Worm (Caenorhabditis elegans) whole organism, L2 larva: ENCODE data around the gene znf-706.
A peak's percentile ranks its signal among the peaks of the same experiment; 100 is the strongest.

ENCODE experiments used
- F13H6.1 ChIP-seq: sonication (generic microtip); optimal IDR thresholded peaks from 2 replicates; lab custom pipeline; 2016; ENCODE audit warnings: missing genetic modification characterization, missing compliant biosample characterization
- egl-27 ChIP-seq: sonication (generic microtip); optimal IDR thresholded peaks from 3 replicates; lab custom pipeline; 2017; ENCODE audit warnings: missing biosample characterization, missing genetic modification reagents, missing genetic modification characterization
- mbf-1 ChIP-seq: sonication (generic microtip); optimal IDR thresholded peaks from 2 replicates; lab custom pipeline; 2017; ENCODE audit warnings: missing biosample characterization, missing genetic modification characterization
- snpc-4 ChIP-seq: fragments of 150-350 bp; optimal IDR thresholded peaks from 2 replicates; lab custom pipeline; 2014; ENCODE audit warnings: missing biosample characterization, missing genetic modification characterization

DNA sequence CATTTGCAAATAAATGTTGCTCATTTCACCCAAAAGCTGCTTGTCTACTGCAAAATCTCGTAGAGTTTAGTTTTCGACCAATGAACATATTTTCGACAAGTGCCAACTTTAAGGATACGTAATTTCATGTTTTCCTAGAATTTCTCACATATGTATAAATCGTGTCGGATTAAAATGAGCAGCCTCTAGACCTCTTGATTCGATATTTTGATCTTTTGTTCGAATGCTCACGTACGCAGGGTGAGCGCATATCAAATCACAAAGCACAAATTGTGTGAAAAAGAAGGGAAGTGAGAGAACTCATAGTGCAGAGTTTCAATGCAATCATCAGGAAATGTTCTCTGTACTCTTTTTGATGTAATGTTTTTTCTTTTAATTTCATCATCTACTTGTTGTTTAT lies 32.5 kb downstream of the znf-706 start:
- TF ChIP-seq F13H6.1 (tag; lab: Kevin White, UChicago) (peak; percentile 31), mbf-1 (tag; lab: Kevin White, UChicago) (no peak), egl-27 (tag; lab: Kevin White, UChicago) (no peak), snpc-4 (no peak)
